Fruit fly (Drosophila melanogaster): ENCODE measurements around the gene sofe.

sofe gene

DNA sequence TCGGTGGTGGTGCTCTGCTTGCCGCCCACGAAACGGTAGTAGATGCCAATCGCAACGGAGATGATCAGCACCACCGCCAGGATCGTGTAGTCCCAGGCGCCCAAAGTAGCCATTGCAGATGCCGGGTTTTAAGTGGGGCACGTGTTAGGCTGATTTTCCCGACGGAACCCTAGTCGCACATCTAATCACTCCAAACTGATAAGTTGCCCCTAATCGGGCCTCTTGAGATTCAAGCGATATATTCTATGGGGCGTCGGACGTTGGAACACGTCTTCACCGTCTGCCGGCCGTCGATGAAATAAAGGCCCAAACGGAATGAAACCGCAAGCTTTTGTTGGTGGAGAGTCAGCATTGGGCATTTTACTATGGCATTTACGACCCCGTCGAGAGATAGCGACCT is 12.4 kb downstream of the sofe start, which contains the start of gene CG32669:
TSS of gene CG32669 (minus strand) at position 275 of the 400 bp plus-strand sequence.
- TF ChIP-seq usp (GFP tag; optimal IDR thresholded peaks at IDR 0.05) (no peak), Dll (optimal IDR thresholded peaks at IDR 0.05) (no peak), CG8478 (optimal IDR thresholded peaks at IDR 0.05) (no peak), pan (optimal IDR thresholded peaks at IDR 0.05) (no peak), EcR (GFP tag; optimal IDR thresholded peaks at IDR 0.05) (no peak), psq (optimal IDR thresholded peaks at IDR 0.05) (no peak)

DNA sequence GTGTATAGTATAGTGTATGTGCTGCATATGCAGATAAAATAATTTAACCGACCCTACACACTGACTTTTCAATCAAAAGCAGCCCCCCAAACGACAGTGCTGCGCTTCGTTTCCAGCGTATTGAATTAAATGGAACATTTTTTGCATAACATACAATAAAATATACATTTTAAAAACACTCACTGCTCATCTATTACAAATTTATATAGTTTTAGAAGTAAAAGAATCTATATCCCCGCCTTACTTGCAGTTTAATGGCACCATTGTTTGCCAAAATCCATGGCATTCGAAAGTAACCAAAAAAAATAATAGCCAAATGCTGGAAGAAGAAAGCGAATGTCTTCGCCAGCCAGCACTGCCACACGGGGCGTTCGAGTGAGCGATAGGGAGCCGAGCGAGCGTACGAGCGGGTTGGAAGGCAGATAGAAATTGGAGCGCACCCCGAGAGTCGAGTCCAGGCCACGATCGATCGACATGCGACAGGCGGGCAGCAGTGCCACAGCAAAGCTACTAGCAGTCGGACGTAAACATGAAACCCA is 15.4 kb downstream of the sofe start, which contains the start of gene CG15209:
TSS of gene CG15209 (plus strand) at position 489 of the 539 bp plus-strand sequence.
- TF ChIP-seq Dll (optimal IDR thresholded peaks at IDR 0.05) (no peak), psq (optimal IDR thresholded peaks at IDR 0.05) (no peak), usp (GFP tag; optimal IDR thresholded peaks at IDR 0.05) (no peak), CG8478 (optimal IDR thresholded peaks at IDR 0.05) (no peak)

DNA sequence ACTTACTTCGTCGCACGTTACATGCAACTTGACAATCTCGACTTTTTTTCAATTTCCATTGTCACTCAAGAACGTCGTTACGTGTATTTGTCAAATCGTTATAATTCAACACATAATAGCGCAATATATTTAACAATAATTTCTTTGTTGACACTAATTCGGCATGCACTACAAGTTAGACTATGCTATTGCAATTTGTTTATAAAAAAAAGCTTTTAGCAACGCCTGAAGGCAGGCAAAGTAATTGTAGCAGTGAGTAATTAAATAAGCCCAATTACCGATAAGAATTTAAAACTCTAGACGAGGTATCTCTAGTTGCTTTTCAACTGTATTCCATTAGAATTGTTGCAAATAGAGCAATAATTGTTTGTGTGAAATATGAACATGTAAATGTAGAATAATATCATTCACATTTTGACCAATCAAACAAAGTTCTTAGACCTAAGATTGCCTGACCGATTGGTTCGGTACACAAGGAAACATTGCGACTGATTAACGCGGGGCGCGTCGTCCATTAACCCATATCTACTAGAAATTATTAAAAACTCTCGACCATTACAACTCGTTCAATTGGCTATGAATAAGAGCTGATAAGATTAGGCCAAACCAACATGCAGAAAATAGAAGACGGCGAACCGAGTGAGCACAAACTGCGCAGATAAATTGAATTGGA is 16.2 kb downstream of the sofe start:
- TF ChIP-seq EcR (GFP tag; optimal IDR thresholded peaks at IDR 0.05) (no peak), CG8478 (optimal IDR thresholded peaks at IDR 0.05) (no peak), pan (optimal IDR thresholded peaks at IDR 0.05) (no peak), psq (optimal IDR thresholded peaks at IDR 0.05) (no peak), usp (GFP tag; optimal IDR thresholded peaks at IDR 0.05) (no peak), Dll (optimal IDR thresholded peaks at IDR 0.05) (no peak)

DNA sequence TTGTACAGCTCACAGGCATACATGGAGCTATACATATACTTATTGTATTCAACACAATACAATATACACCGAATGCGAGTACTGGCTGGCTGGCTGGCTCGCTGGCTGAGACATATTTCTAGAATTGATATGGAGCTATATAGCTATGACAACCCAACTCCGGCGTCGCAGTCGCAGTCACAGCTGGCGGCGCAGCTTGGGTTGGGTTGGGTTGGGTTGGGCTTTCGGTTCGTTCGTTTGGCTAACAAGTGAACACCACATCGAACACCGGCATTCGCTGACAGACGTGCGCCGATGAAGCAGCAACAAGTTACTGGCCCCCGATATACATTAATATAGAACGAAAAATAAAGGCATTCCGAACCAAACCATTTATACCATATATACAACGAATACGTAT is 18.3 kb downstream of the sofe start, which contains the start of gene CG15210:
TSS of gene CG15210 (plus strand) at position 269 of the 400 bp plus-strand sequence.
- TF ChIP-seq pan (optimal IDR thresholded peaks at IDR 0.05) (no peak), CG8478 (optimal IDR thresholded peaks at IDR 0.05) (no peak), EcR (GFP tag; optimal IDR thresholded peaks at IDR 0.05) (no peak), usp (GFP tag; optimal IDR thresholded peaks at IDR 0.05) (no peak), Dll (optimal IDR thresholded peaks at IDR 0.05) (no peak), psq (optimal IDR thresholded peaks at IDR 0.05) (no peak)

DNA sequence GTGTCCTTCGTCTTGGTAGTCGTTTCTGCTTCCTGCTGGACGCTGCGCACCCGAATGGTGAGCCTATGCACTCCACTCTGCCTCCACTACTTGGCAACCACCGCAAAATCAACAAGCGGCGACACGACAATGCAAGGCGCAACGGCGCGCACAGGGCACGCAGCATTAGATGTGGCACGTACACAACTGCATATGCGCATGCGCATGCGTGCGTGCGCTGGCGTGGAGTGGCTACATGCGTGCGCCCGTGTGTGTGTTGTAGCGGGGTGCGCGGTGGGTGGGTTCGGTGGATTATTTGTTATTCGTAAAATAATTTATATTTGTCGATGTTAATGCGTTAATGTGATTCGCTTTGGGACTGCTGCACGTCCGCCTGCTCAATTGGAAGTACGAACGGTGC is 21.6 kb downstream of the sofe start:
- TF ChIP-seq Dll (optimal IDR thresholded peaks at IDR 0.05) (no peak), pan (optimal IDR thresholded peaks at IDR 0.05) (no peak), usp (GFP tag; optimal IDR thresholded peaks at IDR 0.05) (no peak), psq (optimal IDR thresholded peaks at IDR 0.05) (no peak), CG8478 (optimal IDR thresholded peaks at IDR 0.05) (no peak), EcR (GFP tag; optimal IDR thresholded peaks at IDR 0.05) (no peak)

DNA sequence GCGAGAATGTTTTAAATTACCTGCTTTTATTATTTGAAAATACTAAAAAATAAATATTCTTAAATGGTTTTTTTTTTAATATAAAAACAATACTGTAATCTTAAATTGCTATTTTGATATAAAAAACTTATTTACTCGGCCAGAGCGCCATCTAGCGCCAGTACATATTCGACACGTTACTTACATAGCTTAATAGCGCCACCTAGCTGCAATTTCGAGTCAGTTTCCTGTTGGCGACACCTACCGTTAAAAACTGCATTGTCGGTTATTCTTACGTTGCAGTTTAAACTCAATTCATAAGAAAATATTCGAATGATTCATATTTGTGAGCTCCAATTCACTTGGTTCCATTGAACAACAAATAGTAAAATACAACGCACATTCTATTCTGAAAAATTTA is 24.8 kb downstream of the sofe start:
- TF ChIP-seq psq (optimal IDR thresholded peaks at IDR 0.05) = no peak

DNA sequence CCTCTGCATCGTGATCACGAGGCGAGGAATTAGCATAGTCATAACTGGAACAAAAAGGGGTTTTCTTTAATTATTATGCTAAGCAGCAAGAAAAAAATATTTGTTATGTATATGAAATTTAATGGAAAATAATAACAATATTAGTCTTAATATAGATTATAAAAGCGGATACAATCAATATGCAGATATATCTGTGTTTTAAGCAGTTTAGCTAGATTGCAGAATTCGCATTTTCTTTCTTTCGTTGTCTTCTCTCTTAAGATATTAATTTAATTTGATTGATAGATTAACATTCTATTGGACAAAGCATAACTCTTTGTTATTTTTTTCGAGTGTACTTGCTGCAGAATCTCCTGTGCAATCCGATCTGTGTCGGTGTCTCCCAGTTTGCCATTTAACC is 29.9 kb downstream of the sofe start:
- TF ChIP-seq pan (optimal IDR thresholded peaks at IDR 0.05) = no peak
- TF ChIP-seq usp (GFP tag; optimal IDR thresholded peaks at IDR 0.05) = no peak
- no peak for TF ChIP-seq psq (optimal IDR thresholded peaks at IDR 0.05)
- TF ChIP-seq Dll (optimal IDR thresholded peaks at IDR 0.05) = no peak
- no peak for TF ChIP-seq EcR (GFP tag; optimal IDR thresholded peaks at IDR 0.05)
- no peak for TF ChIP-seq CG8478 (optimal IDR thresholded peaks at IDR 0.05)

DNA sequence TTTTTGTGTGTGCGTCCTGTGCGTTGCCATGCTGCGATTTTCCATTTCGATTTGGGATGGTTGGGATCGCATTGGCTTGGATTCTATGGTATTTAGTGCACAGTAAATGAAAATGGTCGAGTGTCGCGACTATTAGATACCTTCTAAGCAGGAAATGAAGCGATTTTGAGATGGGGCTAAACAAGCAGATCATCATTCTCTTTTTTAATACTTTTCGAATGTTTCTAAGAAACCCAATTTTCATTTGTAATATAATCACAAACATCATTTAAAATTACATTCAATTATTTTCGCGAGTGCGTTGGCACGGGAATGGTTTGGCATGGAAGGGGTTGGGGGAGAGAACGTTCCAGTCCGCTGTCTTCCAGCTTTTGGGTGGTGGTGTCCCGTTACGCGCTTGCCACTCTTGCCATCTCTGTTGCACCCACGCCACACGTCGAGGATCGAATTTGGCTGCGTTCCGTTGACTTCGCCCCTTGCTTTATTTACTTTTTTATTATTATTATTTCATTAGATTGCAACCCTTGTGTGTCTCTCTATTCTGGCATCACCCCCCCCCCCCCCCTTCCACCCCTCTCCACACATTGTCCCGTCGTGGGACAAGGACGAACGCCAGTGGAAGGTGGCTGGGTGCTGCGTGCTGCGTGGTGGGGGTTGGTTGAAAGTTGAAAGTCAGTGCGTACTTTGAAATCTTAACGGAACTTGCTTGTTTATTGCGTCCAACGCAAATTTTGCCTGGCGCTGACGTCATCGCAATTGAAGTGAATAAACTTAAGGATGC is 31.7 kb downstream of the sofe start:
- TF ChIP-seq pan (optimal IDR thresholded peaks at IDR 0.05) (no peak), psq (optimal IDR thresholded peaks at IDR 0.05) (no peak), CG8478 (optimal IDR thresholded peaks at IDR 0.05) (no peak)

DNA sequence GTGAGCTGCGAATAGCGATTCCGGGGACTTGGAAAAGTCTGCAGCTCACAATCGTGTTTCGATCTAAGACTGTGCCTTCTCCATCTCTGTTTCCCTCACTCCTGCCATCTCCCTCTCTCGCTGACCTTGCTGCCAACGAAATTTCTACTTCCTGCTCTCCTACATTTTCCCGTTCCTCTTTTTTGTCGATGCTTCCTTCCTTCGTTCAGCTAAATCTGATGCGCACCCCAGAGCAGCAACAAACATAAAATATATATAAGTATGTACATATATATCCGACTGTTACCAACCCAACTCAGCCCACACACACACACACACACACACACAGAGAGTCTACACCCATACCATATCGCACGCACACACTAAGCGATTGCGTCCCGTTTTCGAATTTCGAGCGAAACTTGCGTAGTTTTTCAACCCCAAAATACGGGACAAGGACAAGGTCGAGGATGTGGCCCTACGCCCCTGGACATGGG is 32.9 kb downstream of the sofe start, which contains the start of gene Imp:
TSS of gene Imp (minus strand) at position 51 of the 476 bp plus-strand sequence.
- TF ChIP-seq Dll (optimal IDR thresholded peaks at IDR 0.05) (no peak), psq (optimal IDR thresholded peaks at IDR 0.05) (no peak), usp (GFP tag; optimal IDR thresholded peaks at IDR 0.05) (no peak), EcR (GFP tag; optimal IDR thresholded peaks at IDR 0.05) (no peak), pan (optimal IDR thresholded peaks at IDR 0.05) (no peak), CG8478 (optimal IDR thresholded peaks at IDR 0.05) (no peak)

DNA sequence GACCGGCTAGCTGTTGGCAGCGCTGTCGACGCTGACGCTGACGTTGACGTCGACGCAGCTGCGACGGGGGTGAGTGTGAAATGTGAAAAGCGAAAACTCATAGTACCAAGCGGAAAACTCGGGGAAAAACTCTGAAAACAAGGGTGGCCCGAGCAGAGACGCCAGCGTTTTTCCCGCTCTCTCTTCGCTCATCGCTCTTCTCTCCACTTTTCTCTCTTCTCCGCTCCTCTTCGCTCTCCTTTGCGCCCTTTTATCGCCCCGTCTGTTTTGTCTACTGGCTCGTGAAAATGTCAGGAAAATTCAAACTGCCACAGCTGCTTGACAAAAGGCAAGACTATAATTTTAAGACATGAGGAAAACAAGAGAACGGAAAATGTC is 33.8 kb downstream of the sofe start:
- TF ChIP-seq psq (optimal IDR thresholded peaks at IDR 0.05) (no peak), Dll (optimal IDR thresholded peaks at IDR 0.05) (no peak), EcR (GFP tag; optimal IDR thresholded peaks at IDR 0.05) (no peak), pan (optimal IDR thresholded peaks at IDR 0.05) (no peak), CG8478 (optimal IDR thresholded peaks at IDR 0.05) (no peak)

DNA sequence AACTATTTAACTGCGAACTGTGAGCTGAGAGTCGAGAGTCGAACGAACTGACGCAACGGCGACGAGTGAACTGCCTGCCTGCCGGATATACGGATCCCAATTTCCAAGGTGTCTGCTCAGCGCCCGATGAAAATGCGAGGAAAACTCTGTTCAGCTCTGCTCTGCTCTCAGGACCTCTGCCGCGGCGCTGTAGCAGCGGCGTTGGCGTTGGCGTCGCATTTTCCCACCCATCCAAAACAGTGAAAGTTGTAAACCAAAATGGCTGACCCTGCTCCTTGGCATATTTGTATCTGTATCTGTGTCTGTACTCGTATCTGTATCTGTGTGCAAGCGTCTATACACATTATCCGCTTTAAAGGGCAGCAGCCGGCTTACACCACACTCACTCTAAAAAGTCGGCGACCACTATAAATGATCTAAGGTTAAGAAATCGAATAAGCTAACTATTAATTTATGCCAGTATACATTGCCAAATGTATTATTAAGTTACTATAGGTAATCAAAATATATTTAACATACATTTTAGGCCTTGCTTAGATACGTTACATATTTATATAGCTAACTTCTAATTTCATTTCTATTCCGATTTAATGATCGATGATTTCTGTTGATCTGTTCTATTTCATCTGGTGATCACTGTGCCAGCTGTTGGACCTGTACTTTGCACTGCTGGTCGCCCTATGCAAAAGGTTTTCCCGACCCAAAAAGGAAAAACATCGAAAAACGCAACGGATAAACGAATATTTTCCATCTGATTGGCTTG is 34.4 kb downstream of the sofe start:
- no peak for TF ChIP-seq psq (optimal IDR thresholded peaks at IDR 0.05)
- no peak for TF ChIP-seq EcR (GFP tag; optimal IDR thresholded peaks at IDR 0.05)
- no peak for TF ChIP-seq Dll (optimal IDR thresholded peaks at IDR 0.05)

DNA sequence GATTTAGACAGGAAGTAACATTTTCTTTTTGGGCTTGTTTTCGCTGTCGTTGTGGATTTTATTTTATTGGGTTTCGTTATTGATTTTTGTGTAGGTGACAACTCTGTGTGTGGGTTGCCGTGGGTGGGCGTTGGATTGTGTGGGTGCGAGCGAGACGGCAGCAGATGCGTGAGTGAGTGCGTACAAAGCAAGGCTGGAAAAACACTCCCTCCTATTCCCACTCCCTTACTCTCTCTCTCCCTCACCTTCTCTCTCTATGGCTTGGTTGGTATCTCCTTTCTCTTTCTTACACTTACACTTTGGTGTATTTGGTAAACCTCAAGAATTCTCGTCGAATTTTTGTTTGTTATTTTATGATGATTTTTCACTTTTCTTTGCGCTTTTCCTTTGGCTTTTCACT is 35.1 kb downstream of the sofe start:
- TF ChIP-seq CG8478 (optimal IDR thresholded peaks at IDR 0.05) = no peak
- no peak for TF ChIP-seq psq (optimal IDR thresholded peaks at IDR 0.05)
- no peak for TF ChIP-seq usp (GFP tag; optimal IDR thresholded peaks at IDR 0.05)
- no peak for TF ChIP-seq EcR (GFP tag; optimal IDR thresholded peaks at IDR 0.05)
- no peak for TF ChIP-seq pan (optimal IDR thresholded peaks at IDR 0.05)
- TF ChIP-seq Dll (optimal IDR thresholded peaks at IDR 0.05) = no peak

All from whole organism.